Worm (Caenorhabditis elegans) whole organism, mixed stage, embryonic: ENCODE measurements around the gene arl-5.
A peak's percentile ranks its signal among the peaks of the same experiment; 100 is the strongest.

ENCODE experiments used
- M03D4.4 ChIP-seq: sonication (generic microtip); optimal IDR thresholded peaks from 2 replicates; lab custom pipeline; 2017; ENCODE audit warnings: mild to moderate bottlenecking, missing genetic modification characterization, missing compliant biosample characterization
- bed-3 ChIP-seq: fragments of 200-800 bp; sonication (Bioruptor generic); optimal IDR thresholded peaks from 3 replicates; lab custom pipeline; 2018; ENCODE audit warnings: mild to moderate bottlenecking, missing genetic modification characterization, moderate library complexity, missing compliant biosample characterization
- blmp-1 ChIP-seq: fragments of 150-350 bp; optimal IDR thresholded peaks from 2 replicates; lab custom pipeline; 2014; ENCODE audit warnings: missing biosample characterization, missing genetic modification characterization
- ceh-39 ChIP-seq: fragments of 150-350 bp; optimal IDR thresholded peaks from 2 replicates; lab custom pipeline; 2014; ENCODE audit warnings: missing biosample characterization, missing genetic modification characterization
- ceh-43 ChIP-seq: fragments of 200-800 bp; sonication (Bioruptor generic); optimal IDR thresholded peaks from 2 replicates; lab custom pipeline; 2018; ENCODE audit warnings: mild to moderate bottlenecking, missing genetic modification characterization, moderate library complexity, missing compliant biosample characterization
- ceh-83 ChIP-seq: fragments of 200-800 bp; sonication (Bioruptor generic); optimal IDR thresholded peaks from 2 replicates; lab custom pipeline; 2018; ENCODE audit warnings: mild to moderate bottlenecking, missing genetic modification characterization, missing compliant biosample characterization
- cnd-1 ChIP-seq: fragments of 200-800 bp; sonication (Bioruptor generic); optimal IDR thresholded peaks from 2 replicates; lab custom pipeline; 2018; ENCODE audit warnings: mild to moderate bottlenecking, missing genetic modification characterization, missing compliant biosample characterization
- drap-1 ChIP-seq: fragments of 200-800 bp; sonication (Bioruptor generic); optimal IDR thresholded peaks from 3 replicates; lab custom pipeline; 2018; ENCODE audit warnings: mild to moderate bottlenecking, missing genetic modification characterization, missing compliant biosample characterization
- elt-1 ChIP-seq: sonication (generic microtip); optimal IDR thresholded peaks from 2 replicates; lab custom pipeline; 2017; ENCODE audit warnings: missing genetic modification characterization, mild to moderate bottlenecking, missing compliant biosample characterization, antibody characterized with exemption, moderate library complexity, borderline replicate concordance; ENCODE audit not compliant: insufficient read depth
- flh-1 ChIP-seq: fragments of 200-800 bp; sonication (Bioruptor generic); optimal IDR thresholded peaks from 2 replicates; lab custom pipeline; 2018; ENCODE audit warnings: mild to moderate bottlenecking, missing genetic modification characterization, moderate library complexity, missing compliant biosample characterization
- ham-2 ChIP-seq: fragments of 200-800 bp; sonication (Bioruptor generic); optimal IDR thresholded peaks from 2 replicates; lab custom pipeline; 2018; ENCODE audit warnings: mild to moderate bottlenecking, missing genetic modification characterization, missing compliant biosample characterization
- lin-13 ChIP-seq: fragments of 150-350 bp; optimal IDR thresholded peaks from 2 replicates; lab custom pipeline; 2014; ENCODE audit warnings: missing biosample characterization, missing genetic modification characterization
- lin-32 ChIP-seq: fragments of 200-800 bp; sonication (Bioruptor generic); optimal IDR thresholded peaks from 2 replicates; lab custom pipeline; 2018; ENCODE audit warnings: mild to moderate bottlenecking, missing genetic modification characterization, missing compliant biosample characterization
- lsy-2 ChIP-seq: fragments of 150-350 bp; optimal IDR thresholded peaks from 2 replicates; lab custom pipeline; 2014; ENCODE audit warnings: missing biosample characterization, missing genetic modification characterization
- mab-5 ChIP-seq: fragments of 150-350 bp; optimal IDR thresholded peaks from 2 replicates; lab custom pipeline; 2014; ENCODE audit warnings: missing biosample characterization, missing genetic modification characterization
- mep-1 ChIP-seq: fragments of 150-350 bp; optimal IDR thresholded peaks from 2 replicates; lab custom pipeline; 2017; ENCODE audit warnings: missing biosample characterization, missing genetic modification reagents, missing genetic modification characterization, inconsistent platforms
- mls-2 ChIP-seq: sonication (generic microtip); optimal IDR thresholded peaks from 2 replicates; lab custom pipeline; 2016; ENCODE audit warnings: mild to moderate bottlenecking, missing genetic modification characterization, moderate library complexity, missing compliant biosample characterization
- nhr-12 ChIP-seq: fragments of 150-350 bp; optimal IDR thresholded peaks from 2 replicates; lab custom pipeline; 2014; ENCODE audit warnings: missing biosample characterization, missing genetic modification characterization
- nhr-2 ChIP-seq: fragments of 150-350 bp; optimal IDR thresholded peaks from 2 replicates; lab custom pipeline; 2014; ENCODE audit warnings: missing biosample characterization, missing genetic modification characterization
- nhr-237 ChIP-seq: fragments of 150-350 bp; optimal IDR thresholded peaks from 2 replicates; lab custom pipeline; 2014; ENCODE audit warnings: missing biosample characterization, missing genetic modification characterization
- nhr-28 ChIP-seq: fragments of 150-350 bp; optimal IDR thresholded peaks from 2 replicates; lab custom pipeline; 2014; ENCODE audit warnings: missing biosample characterization, missing genetic modification characterization
- nhr-76 ChIP-seq: sonication (generic microtip); optimal IDR thresholded peaks from 2 replicates; lab custom pipeline; 2017; ENCODE audit warnings: missing biosample characterization, missing genetic modification characterization
- sem-2 ChIP-seq: fragments of 200-800 bp; sonication (Bioruptor generic); optimal IDR thresholded peaks from 2 replicates; lab custom pipeline; 2018; ENCODE audit warnings: mild to moderate bottlenecking, missing genetic modification characterization, missing compliant biosample characterization
- sptf-1 ChIP-seq: sonication (generic microtip); optimal IDR thresholded peaks from 2 replicates; lab custom pipeline; 2017; ENCODE audit warnings: mild to moderate bottlenecking, missing genetic modification characterization, moderate library complexity, missing compliant biosample characterization
- tbx-8 ChIP-seq: fragments of 200-800 bp; sonication (Bioruptor generic); optimal IDR thresholded peaks from 2 replicates; lab custom pipeline; 2018; ENCODE audit warnings: mild to moderate bottlenecking, missing genetic modification characterization, moderate library complexity, missing compliant biosample characterization
- unc-120 ChIP-seq: sonication (generic microtip); optimal IDR thresholded peaks from 2 replicates; lab custom pipeline; 2017; ENCODE audit warnings: missing genetic modification characterization, missing compliant biosample characterization; ENCODE audit not compliant: poor library complexity, severe bottlenecking
- unc-39 ChIP-seq: fragments of 150-350 bp; optimal IDR thresholded peaks from 2 replicates; lab custom pipeline; 2014; ENCODE audit warnings: missing biosample characterization, missing genetic modification characterization
- unc-62 ChIP-seq: fragments of 150-350 bp; optimal IDR thresholded peaks from 2 replicates; lab custom pipeline; 2014; ENCODE audit warnings: missing biosample characterization, missing genetic modification reagents, missing genetic modification characterization
- zip-8 ChIP-seq: fragments of 150-350 bp; optimal IDR thresholded peaks from 2 replicates; lab custom pipeline; 2014; ENCODE audit warnings: missing biosample characterization, missing genetic modification characterization

The arl-5 gene

DNA sequence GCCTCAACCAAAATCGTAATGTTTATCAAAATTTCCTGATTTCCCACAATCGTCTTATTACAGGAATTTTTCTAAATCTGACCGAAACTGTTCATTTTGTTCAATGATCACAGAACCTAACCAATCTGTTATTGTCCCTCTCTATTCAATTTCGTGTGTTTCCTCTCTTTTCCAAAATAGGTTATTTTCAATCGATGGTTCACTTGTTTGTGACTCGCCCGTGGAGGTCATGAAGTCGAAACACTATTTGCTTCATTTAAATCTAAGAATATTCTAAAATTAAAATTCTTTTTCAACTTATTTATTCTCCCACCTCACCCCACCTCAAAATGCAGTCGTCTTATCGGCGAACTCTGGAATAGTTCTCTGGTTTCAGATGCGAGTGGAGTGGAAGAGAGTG lies 27.8 kb downstream of the arl-5 start:
- TF ChIP-seq nhr-12 (no peak), cnd-1 (no peak), ham-2 (GFP tag; lab: Kevin White, UChicago) (no peak), nhr-76 (tag; lab: Kevin White, UChicago) (no peak), mls-2 (no peak), unc-39 (no peak), flh-1 (no peak), nhr-2 (no peak), mab-5 (tag; lab: Kevin White, UChicago) (no peak), nhr-237 (tag; lab: Kevin White, UChicago) (no peak), drap-1 (no peak), M03D4.4 (tag; lab: Kevin White, UChicago) (no peak), ceh-39 (no peak), lin-32 (GFP tag; lab: Kevin White, UChicago) (no peak), ceh-83 (no peak)

- TF ChIP-seq unc-62 (GFP tag; lab: Kevin White, UChicago) (no peak), cnd-1 (no peak)
These were observed 28.5 kb downstream of the arl-5 start, which contains the start of gene K11H3.3 for ce11 chrIII:9851547-9851946. Gene K11H3.3 (plus strand): TSS chrIII:9851854.

DNA sequence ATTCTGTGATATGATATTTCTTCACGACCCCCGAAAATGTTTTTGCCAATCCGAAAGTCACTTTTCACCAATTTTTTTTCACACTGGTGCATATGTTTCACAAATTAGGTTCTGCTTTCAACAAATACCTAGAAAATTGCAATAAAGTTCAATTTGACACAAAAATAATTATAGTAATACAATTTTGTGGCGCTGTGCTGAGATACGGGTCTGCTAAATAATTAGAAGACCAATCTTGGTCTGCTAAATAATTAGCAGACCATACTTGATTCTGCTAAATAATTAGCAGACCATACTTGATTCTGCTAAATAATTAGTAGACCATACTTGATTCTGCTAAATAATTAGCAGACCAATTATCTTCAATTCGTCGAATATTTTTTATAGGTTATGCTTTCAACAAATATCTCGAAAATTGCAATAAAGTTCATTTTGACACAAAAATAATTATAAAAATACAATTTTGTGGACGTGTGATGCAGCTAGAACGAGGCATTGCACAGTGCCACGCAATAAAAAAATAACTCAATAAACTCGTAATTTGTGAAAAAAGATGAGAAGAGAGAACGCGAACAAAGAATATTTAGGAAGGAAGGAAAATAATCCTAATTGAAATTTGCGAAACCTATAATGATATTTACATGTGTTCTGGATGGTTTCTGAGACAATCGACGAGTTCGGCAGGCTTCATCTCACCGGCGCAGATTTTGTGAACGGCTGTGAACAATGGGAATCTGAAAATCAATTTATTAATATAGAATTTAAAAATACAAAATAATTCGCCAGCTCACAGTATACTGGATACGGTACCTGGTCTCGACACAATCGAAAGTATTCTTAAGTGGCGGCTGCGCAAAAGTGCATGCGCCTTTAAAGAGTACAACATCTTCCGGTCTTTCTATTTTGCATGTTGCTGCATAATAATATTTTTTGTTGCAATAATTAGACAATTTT lies 30.9 kb downstream of the arl-5 start:
- TF ChIP-seq blmp-1 (tag; lab: Kevin White, UChicago) (no peak), sptf-1 (tag; lab: Kevin White, UChicago) (peak; percentile 1), ceh-43 (GFP tag; lab: Kevin White, UChicago) (peak; percentile 75)

DNA sequence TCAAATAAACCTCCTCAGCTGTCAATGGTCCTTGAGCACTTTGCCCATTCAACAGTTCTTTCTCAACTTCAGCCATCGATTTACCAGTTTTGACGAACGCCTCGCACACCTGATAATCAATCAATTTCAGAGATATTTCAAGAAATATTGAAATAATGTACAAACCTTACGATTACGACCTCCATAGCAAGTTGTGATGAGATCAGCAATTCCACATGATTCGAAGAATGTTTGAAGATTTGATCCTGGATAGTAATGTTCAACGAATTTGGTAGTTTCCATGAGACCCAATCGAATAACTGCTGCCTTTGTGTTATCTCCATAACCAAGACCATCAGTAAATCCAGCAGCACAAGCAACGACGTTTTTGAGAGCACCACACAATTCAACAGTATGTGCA lies 31.9 kb downstream of the arl-5 start:
- TF ChIP-seq unc-120 (tag; lab: Kevin White, UChicago) (no peak), cnd-1 (no peak), lin-13 (tag; lab: Kevin White, UChicago) (no peak), M03D4.4 (tag; lab: Kevin White, UChicago) (no peak), tbx-8 (no peak), nhr-237 (tag; lab: Kevin White, UChicago) (no peak)

ce11 chrIII:9857110-9857509 lies 34.1 kb downstream of the arl-5 start:
- TF ChIP-seq lsy-2 (tag; lab: Kevin White, UChicago) (no peak), unc-39 (no peak), ceh-39 (no peak), drap-1 (no peak), ceh-43 (GFP tag; lab: Kevin White, UChicago) (no peak), nhr-28 (tag; lab: Kevin White, UChicago) (no peak), bed-3 (GFP tag; lab: Kevin White, UChicago) (no peak), zip-8 (tag; lab: Kevin White, UChicago) (no peak), nhr-237 (tag; lab: Kevin White, UChicago) (no peak), mep-1 (tag; lab: Kevin White, UChicago) (no peak), sem-2 (GFP tag; lab: Kevin White, UChicago) (no peak), M03D4.4 (tag; lab: Kevin White, UChicago) (no peak), unc-62 (GFP tag; lab: Kevin White, UChicago) (no peak)

- TF ChIP-seq elt-1 (tag; lab: Kevin White, UChicago) (peak; percentile 95), tbx-8 (no peak)
These were observed 35.0 kb downstream of the arl-5 start for ce11 chrIII:9858061-9858460.
